Worm (Caenorhabditis elegans) whole organism, midembryonic: ENCODE results near the gene R11.4.

Experiments
- T22C8.4 ChIP-seq: fragments of 200-800 bp; sonication (Bioruptor generic); IDR thresholded peaks from 2 replicates; pipeline ENCODE4 v1.3.6; 2022; ENCODE audit warnings: missing genetic modification characterization, missing compliant biosample characterization
- flt-1 ChIP-seq: fragments of 200-800 bp; sonication (Bioruptor generic); IDR thresholded peaks from 2 replicates; pipeline ENCODE4 v1.3.6; 2022; ENCODE audit warnings: missing genetic modification characterization, missing compliant biosample characterization
- klf-2 ChIP-seq: fragments of 200-800 bp; sonication (Bioruptor generic); conservative IDR thresholded peaks from 2 replicates; pipeline ENCODE4 v1.3.6; 2022; ENCODE audit warnings: missing genetic modification reagents, missing genetic modification characterization, missing compliant biosample characterization
- med-1 ChIP-seq: sonication (generic microtip); optimal IDR thresholded peaks from 2 replicates; lab custom pipeline; 2017; ENCODE audit warnings: missing genetic modification characterization, mild to moderate bottlenecking, missing compliant biosample characterization, antibody characterized with exemption, missing genetic modification reagents; ENCODE audit not compliant: insufficient read depth
- ref-1 ChIP-seq: fragments of 200-800 bp; sonication (Bioruptor generic); conservative IDR thresholded peaks from 2 replicates; pipeline ENCODE4 v1.3.6; 2022; ENCODE audit warnings: missing genetic modification reagents, missing genetic modification characterization, missing compliant biosample characterization
- tab-1 ChIP-seq: fragments of 200-800 bp; sonication (Bioruptor generic); IDR thresholded peaks from 2 replicates; pipeline ENCODE4 v1.3.6; 2022; ENCODE audit warnings: missing genetic modification characterization, missing compliant biosample characterization

ce11 chrX:16209122-16209521 is 1.3 kb downstream of the R11.4 start:
- TF ChIP-seq T22C8.4 (GFP tag; lab: Robert Waterston, UW) (no peak), tab-1 (GFP tag; lab: Robert Waterston, UW) (no peak), flt-1 (GFP tag; lab: Robert Waterston, UW) (no peak), ref-1 (GFP tag; lab: Robert Waterston, UW) (no peak), med-1 (GFP tag; lab: Kevin White, UChicago) (no peak), klf-2 (GFP tag; lab: Robert Waterston, UW) (no peak)
